Worm (Caenorhabditis elegans): ENCODE measurements around the gene srh-167.

ce11 chrV:16352282-16352681 lies 18.8 kb downstream of the srh-167 start:
- TF ChIP-seq C34B4.2 (tag; optimal IDR thresholded peaks at IDR 0.05), result no peak
- no peak for TF ChIP-seq lir-3 (tag; optimal IDR thresholded peaks at IDR 0.05; ENCODE audit: poor library complexity)
- TF ChIP-seq pqm-1 (tag; optimal IDR thresholded peaks at IDR 0.05), result no peak
- TF ChIP-seq mep-1 (tag; optimal IDR thresholded peaks at IDR 0.05), result peak; percentile 39
- no peak for TF ChIP-seq fos-1 (tag; optimal IDR thresholded peaks at IDR 0.05)
- TF ChIP-seq zag-1 (tag; optimal IDR thresholded peaks at IDR 0.05), result no peak
- no peak for TF ChIP-seq nhr-237 (tag; optimal IDR thresholded peaks at IDR 0.05)
- no peak for TF ChIP-seq alr-1 (tag; optimal IDR thresholded peaks at IDR 0.05; ENCODE audit: borderline replicate concordance)
- TF ChIP-seq snpc-4 (tag; optimal IDR thresholded peaks at IDR 0.05), result no peak
- no peak for TF ChIP-seq elt-2 (tag; optimal IDR thresholded peaks at IDR 0.05)
